Worm (Caenorhabditis elegans): ENCODE measurements around the gene Y57G11C.1130.
A peak's percentile ranks its signal among the peaks of the same experiment; 100 is the strongest.

The Y57G11C.1130 gene

ce11 chrIV:14822267-14822666 is 40.0 kb downstream of the Y57G11C.1130 start (continued):
- peak; percentile 41 for TF ChIP-seq tbp1 (GFP tag; optimal IDR thresholded peaks at IDR 0.05)
- peak; percentile 48 for TF ChIP-seq snpc-3.4 (tag; optimal IDR thresholded peaks at IDR 0.05)
- TF ChIP-seq lin-54 (GFP tag; optimal IDR thresholded peaks at IDR 0.05): peak; percentile 60

DNA sequence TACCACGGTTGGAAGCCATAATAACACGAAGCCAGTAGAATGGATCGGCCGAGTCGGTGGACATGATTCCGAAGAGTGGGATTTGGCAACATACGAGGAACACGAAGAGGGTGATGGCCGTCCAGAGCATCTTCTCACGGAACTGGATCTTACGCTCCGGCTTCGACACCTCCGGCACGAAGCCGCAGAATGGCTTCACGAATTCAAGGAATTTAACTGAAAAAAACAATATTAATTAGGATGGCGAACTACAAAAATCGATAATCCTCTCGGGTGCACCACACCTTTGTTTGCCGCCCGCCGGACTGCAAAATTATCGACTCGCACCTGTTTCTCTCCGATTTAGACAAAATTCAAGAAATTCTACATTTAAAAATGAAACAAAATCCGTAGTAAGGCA is 41.9 kb downstream of the Y57G11C.1130 start:
- TF ChIP-seq pbrm-1 (GFP tag; IDR thresholded peaks at IDR 0.05) (0 out of 2 replicates have a peak, but pooled peaks have one; percentile 23), attf-6 (GFP tag; IDR thresholded peaks at IDR 0.05) (0 out of 2 replicates have a peak, but pooled peaks have one; percentile 32), mcd-1 (GFP tag; IDR thresholded peaks at IDR 0.05) (peak; percentile 13; the same call in 1 of the 2 replicates), snpc-1.3 (tag; optimal IDR thresholded peaks at IDR 0.05; ENCODE audit: insufficient read depth) (no peak), F55B11.4 (tag; optimal IDR thresholded peaks at IDR 0.05; ENCODE audit: borderline replicate concordance, insufficient read depth) (no peak)

DNA sequence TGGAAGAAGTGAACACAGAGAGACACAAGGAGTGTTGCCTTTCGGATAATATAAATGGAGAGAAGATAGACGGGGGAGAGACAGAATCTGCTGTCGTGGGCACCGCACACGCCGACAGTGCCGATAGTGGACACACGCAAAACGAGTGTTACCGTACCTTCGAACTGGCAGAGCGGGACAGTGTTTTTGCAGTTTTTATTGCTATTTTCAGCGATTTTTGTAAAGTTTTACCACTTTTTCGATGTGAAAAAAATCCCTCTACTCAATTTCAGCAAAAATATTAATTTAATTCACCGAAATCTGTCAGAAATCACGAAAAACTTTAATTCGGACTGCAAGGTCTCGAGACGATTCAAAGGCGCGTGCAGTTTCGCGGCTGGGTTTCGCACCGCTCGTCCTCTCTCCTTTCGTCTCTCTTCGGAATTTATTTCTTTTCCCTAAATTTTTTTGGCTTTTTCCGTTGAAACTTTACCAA is 42.6 kb downstream of the Y57G11C.1130 start, which contains the start of gene sec-61.A:
TSS of gene sec-61.A (minus strand) at position 387 of the 475 bp plus-strand sequence.
- TF ChIP-seq mes-4 (tag; optimal IDR thresholded peaks at IDR 0.05) (no peak), sdz-38 (tag; optimal IDR thresholded peaks at IDR 0.05) (no peak), ztf-28 (GFP tag; IDR thresholded peaks at IDR 0.05) (no peak), ztf-3 (GFP tag; optimal IDR thresholded peaks at IDR 0.05) (no peak), pbrm-1 (GFP tag; IDR thresholded peaks at IDR 0.05) (peak; percentile 65), unc-130 (GFP tag; optimal IDR thresholded peaks at IDR 0.05) (no peak), hmg-20 (GFP tag; IDR thresholded peaks at IDR 0.05) (no peak), ztf-26 (tag; optimal IDR thresholded peaks at IDR 0.05) (peak; percentile 20), nhr-27 (tag; optimal IDR thresholded peaks at IDR 0.05) (no peak), fkh-3 (tag; optimal IDR thresholded peaks at IDR 0.05) (no peak), cebp-2 (GFP tag; IDR thresholded peaks at IDR 0.05) (no peak), attf-3 (GFP tag; conservative IDR thresholded peaks at IDR 0.05) (0 out of 2 replicates have a peak, but pooled peaks have one; percentile 10), K12H6.12 (tag; optimal IDR thresholded peaks at IDR 0.05) (peak; percentile 74), rec-8 (tag; optimal IDR thresholded peaks at IDR 0.05) (no peak), lir-1 (GFP tag; conservative IDR thresholded peaks at IDR 0.05) (no peak), snpc-4 (GFP tag; optimal IDR thresholded peaks at IDR 0.05) (peak; percentile 89), snpc-4 (tag; optimal IDR thresholded peaks at IDR 0.05) (peak; percentile 65 to 95 (median 86)), madf-8 (GFP tag; conservative IDR thresholded peaks at IDR 0.05) (no peak), Y67H2A.10 (GFP tag; conservative IDR thresholded peaks at IDR 0.05) (0 out of 2 replicates have a peak, but pooled peaks have one; percentile 38), C17E4.6 (GFP tag; IDR thresholded peaks at IDR 0.05) (no peak), zfh-2 (GFP tag; conservative IDR thresholded peaks at IDR 0.05) (peak; percentile 3; the same call in 1 of the 2 replicates), Y53G8AR.9 (GFP tag; conservative IDR thresholded peaks at IDR 0.05) (no peak), B0261.1 (tag; optimal IDR thresholded peaks at IDR 0.05) (no peak), ztf-22 (GFP tag; optimal IDR thresholded peaks at IDR 0.05) (no peak), D2030.7 (GFP tag; IDR thresholded peaks at IDR 0.05) (no peak; the same call in 1 of the 2 replicates), lsl-1 (GFP tag; optimal IDR thresholded peaks at IDR 0.05) (peak; percentile 94), gei-17 (GFP tag; optimal IDR thresholded peaks at IDR 0.05) (no peak), aptf-3 (GFP tag; IDR thresholded peaks at IDR 0.05) (no peak), snpc-3.4 (tag; optimal IDR thresholded peaks at IDR 0.05) (peak; percentile 27), nfya-2 (GFP tag; IDR thresholded peaks at IDR 0.05) (no peak), ztf-18 (tag; optimal IDR thresholded peaks at IDR 0.05) (peak; percentile 83), egl-18 (GFP tag; IDR thresholded peaks at IDR 0.05) (no peak), sea-2 (GFP tag; IDR thresholded peaks at IDR 0.05) (no peak), F39B2.1 (GFP tag; IDR thresholded peaks at IDR 0.05) (no peak), him-1 (tag; optimal IDR thresholded peaks at IDR 0.05) (peak; percentile 0), let-607 (tag; optimal IDR thresholded peaks at IDR 0.05) (peak; percentile 100), snpc-1.3 (tag; optimal IDR thresholded peaks at IDR 0.05; ENCODE audit: insufficient read depth) (peak; percentile 84), ama-1 (optimal IDR thresholded peaks at IDR 0.05) (no peak), ama-1 (GFP tag; optimal IDR thresholded peaks at IDR 0.05) (no peak), tbp1 (GFP tag; optimal IDR thresholded peaks at IDR 0.05) (peak; percentile 70)

All from whole organism, young adult.